Fruit fly (Drosophila melanogaster) Kc167 (cell line): ENCODE data around the gene CG46399.

Experiments
- h ChIP-seq: fragments of >200 bp; optimal IDR thresholded peaks from 3 replicates; lab custom pipeline; 2018; ENCODE audit warnings: missing external identifiers
- insv ChIP-seq: fragments of >200 bp; optimal IDR thresholded peaks from 3 replicates; lab custom pipeline; 2018; ENCODE audit warnings: missing external identifiers

DNA sequence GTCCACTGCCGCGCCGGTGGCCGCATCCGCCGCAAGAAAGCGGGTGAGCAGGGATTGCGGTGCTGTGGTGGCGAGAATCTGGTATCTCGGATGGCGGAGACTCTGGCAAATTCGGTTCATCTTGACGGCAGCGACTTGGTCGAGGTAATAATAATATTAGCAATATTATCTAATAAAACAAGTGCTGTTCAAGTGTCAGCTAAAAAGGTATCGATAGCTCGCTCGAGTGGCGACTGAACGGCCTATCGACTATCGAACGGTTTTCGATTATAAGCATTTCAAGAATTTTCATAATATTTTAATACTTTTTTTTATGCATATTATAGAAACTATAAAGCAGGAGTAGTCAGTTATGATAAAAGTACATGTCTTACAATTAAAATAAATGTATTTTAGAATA, 21.1 kb upstream of the CG46399 start, which contains the start of gene Grx5:
- no peak for TF ChIP-seq h (lab: Kevin White, UChicago)
- TF ChIP-seq insv: no peak
